Fruit fly (Drosophila melanogaster): Measurements from ENCODE around the gene CG14074.

- TF ChIP-seq usp (GFP tag; optimal IDR thresholded peaks at IDR 0.05) (no peak), EcR (GFP tag; optimal IDR thresholded peaks at IDR 0.05) (no peak), pan (optimal IDR thresholded peaks at IDR 0.05) (no peak), psq (optimal IDR thresholded peaks at IDR 0.05) (no peak), CG8478 (optimal IDR thresholded peaks at IDR 0.05) (no peak)
Observed at dm6 chr3L:18841269-18841668, 24.8 kb upstream of the CG14074 start.

Measured in whole organism.